Worm (Caenorhabditis elegans) whole organism, midembryonic: ENCODE results near the gene aipl-1.

ENCODE experiments used
- T22C8.4 ChIP-seq: fragments of 200-800 bp; sonication (Bioruptor generic); IDR thresholded peaks from 2 replicates; pipeline ENCODE4 v1.3.6; 2022; ENCODE audit warnings: missing genetic modification characterization, missing compliant biosample characterization
- flt-1 ChIP-seq: fragments of 200-800 bp; sonication (Bioruptor generic); IDR thresholded peaks from 2 replicates; pipeline ENCODE4 v1.3.6; 2022; ENCODE audit warnings: missing genetic modification characterization, missing compliant biosample characterization
- med-1 ChIP-seq: sonication (generic microtip); optimal IDR thresholded peaks from 2 replicates; lab custom pipeline; 2017; ENCODE audit warnings: missing genetic modification characterization, mild to moderate bottlenecking, missing compliant biosample characterization, antibody characterized with exemption, missing genetic modification reagents; ENCODE audit not compliant: insufficient read depth
- tab-1 ChIP-seq: fragments of 200-800 bp; sonication (Bioruptor generic); IDR thresholded peaks from 2 replicates; pipeline ENCODE4 v1.3.6; 2022; ENCODE audit warnings: missing genetic modification characterization, missing compliant biosample characterization
- ztf-23 ChIP-seq: fragments of 200-800 bp; sonication (Bioruptor generic); IDR thresholded peaks from 2 replicates; pipeline ENCODE4 v1.3.6; 2022; ENCODE audit warnings: missing genetic modification reagents, missing genetic modification characterization, missing compliant biosample characterization
- ztf-29 ChIP-seq: fragments of 200-800 bp; sonication (Bioruptor generic); IDR thresholded peaks from 2 replicates; pipeline ENCODE4 v1.3.6; 2022; ENCODE audit warnings: missing genetic modification reagents, missing genetic modification characterization, missing compliant biosample characterization

DNA sequence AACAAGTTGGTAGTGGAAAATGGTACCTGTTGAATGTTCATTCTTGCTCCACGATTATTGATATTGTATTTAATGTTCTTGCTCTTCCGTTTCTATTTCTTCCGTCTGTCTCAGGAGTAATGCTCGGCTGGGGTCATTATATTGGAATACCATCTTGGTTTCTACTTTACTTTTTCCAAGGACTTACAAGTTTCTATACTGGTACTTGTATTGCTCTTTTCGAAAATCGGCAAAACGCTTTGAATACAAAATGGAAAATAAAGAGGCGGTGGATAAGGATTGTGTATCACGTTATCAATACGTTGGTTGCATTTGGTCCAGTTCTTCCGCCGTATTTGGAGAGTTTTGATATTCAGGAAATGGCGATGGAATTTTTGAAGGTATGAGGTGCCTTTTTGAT, 15.4 kb upstream of the aipl-1 start:
- TF ChIP-seq T22C8.4 (GFP tag; lab: Robert Waterston, UW) (no peak), ztf-29 (GFP tag; lab: Robert Waterston, UW) (no peak), flt-1 (GFP tag; lab: Robert Waterston, UW) (no peak), med-1 (GFP tag; lab: Kevin White, UChicago) (no peak), ztf-23 (GFP tag; lab: Robert Waterston, UW) (no peak), tab-1 (no peak)
